Worm (Caenorhabditis elegans): ENCODE results near the gene K02E10.7.

The K02E10.7 gene

ce11 chrX:2520461-2520860 lies 12.1 kb upstream of the K02E10.7 start:
- TF ChIP-seq unc-62 (GFP tag; optimal IDR thresholded peaks at IDR 0.05) (peak; percentile 32), ceh-83 (GFP tag; optimal IDR thresholded peaks at IDR 0.05) (no peak), unc-120 (tag; optimal IDR thresholded peaks at IDR 0.05; ENCODE audit: poor library complexity, severe bottlenecking) (peak; percentile 40), hlh-1 (tag; optimal IDR thresholded peaks at IDR 0.05) (peak; percentile 97)

DNA sequence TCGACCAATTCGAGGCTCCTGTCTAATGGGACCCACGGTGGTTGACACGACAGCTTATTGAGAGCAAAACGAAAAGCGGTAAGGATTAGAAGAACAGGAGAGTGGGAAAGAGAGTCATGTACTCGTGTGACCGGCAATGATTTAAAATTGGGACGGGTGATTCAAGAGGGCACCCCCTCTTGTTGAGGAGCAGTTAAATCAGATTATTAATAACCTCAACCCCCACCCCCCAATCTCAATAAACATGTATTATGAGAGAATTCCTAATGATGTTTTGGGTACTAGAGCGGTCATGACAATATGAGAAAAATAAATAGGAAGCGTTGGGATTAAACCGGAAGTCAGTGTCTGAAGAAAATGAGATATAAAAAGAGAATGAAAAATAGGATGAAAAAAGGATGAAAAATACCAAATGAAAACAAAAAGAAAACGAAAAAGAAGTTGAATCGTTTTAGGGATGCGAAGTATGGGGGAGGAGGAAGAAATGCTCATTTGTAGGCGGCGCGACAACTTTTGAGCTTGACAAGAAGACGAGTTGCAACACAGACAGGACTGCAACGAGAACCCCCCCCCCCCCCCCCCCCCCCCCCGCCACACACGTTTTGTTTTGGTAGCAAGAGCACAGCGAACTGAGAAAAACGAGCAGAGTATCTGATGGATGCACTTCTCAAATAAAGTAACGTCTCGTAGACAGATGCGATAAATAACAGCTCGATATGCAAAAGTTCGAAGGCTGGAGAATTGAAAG lies 8.8 kb upstream of the K02E10.7 start:
- TF ChIP-seq nhr-2 (tag; optimal IDR thresholded peaks at IDR 0.05) = no peak
- TF ChIP-seq M03D4.4 (tag; optimal IDR thresholded peaks at IDR 0.05) = no peak
- no peak for TF ChIP-seq nhr-76 (tag; optimal IDR thresholded peaks at IDR 0.05)
- no peak for TF ChIP-seq tbx-8 (GFP tag; optimal IDR thresholded peaks at IDR 0.05)
- peak; percentile 75 for TF ChIP-seq ces-1 (GFP tag; optimal IDR thresholded peaks at IDR 0.05)
- no peak for TF ChIP-seq zip-8 (tag; optimal IDR thresholded peaks at IDR 0.05)
- no peak for TF ChIP-seq unc-62 (GFP tag; optimal IDR thresholded peaks at IDR 0.05)
- no peak for TF ChIP-seq bed-3 (GFP tag; optimal IDR thresholded peaks at IDR 0.05)

ce11 chrX:2515224-2515623 lies 6.9 kb upstream of the K02E10.7 start, which contains the start of gene syg-1:
Gene syg-1 (minus strand): TSS chrX:2515324.
- TF ChIP-seq mls-2 (tag; optimal IDR thresholded peaks at IDR 0.05) = no peak
- TF ChIP-seq nhr-28 (tag; optimal IDR thresholded peaks at IDR 0.05) = no peak
- no peak for TF ChIP-seq flh-1 (GFP tag; optimal IDR thresholded peaks at IDR 0.05)
- TF ChIP-seq unc-120 (tag; optimal IDR thresholded peaks at IDR 0.05; ENCODE audit: poor library complexity, severe bottlenecking) = no peak
- TF ChIP-seq ceh-83 (GFP tag; optimal IDR thresholded peaks at IDR 0.05) = no peak
- no peak for TF ChIP-seq sem-2 (GFP tag; optimal IDR thresholded peaks at IDR 0.05)
- TF ChIP-seq nhr-12 (tag; optimal IDR thresholded peaks at IDR 0.05) = no peak
- no peak for TF ChIP-seq nhr-237 (tag; optimal IDR thresholded peaks at IDR 0.05)
- no peak for TF ChIP-seq bed-3 (GFP tag; optimal IDR thresholded peaks at IDR 0.05)

ce11 chrX:2513667-2514198 lies 5.4 kb upstream of the K02E10.7 start:
- no peak for TF ChIP-seq nhr-76 (tag; optimal IDR thresholded peaks at IDR 0.05)
- no peak for TF ChIP-seq cnd-1 (tag; optimal IDR thresholded peaks at IDR 0.05)
- no peak for TF ChIP-seq blmp-1 (tag; optimal IDR thresholded peaks at IDR 0.05)
- TF ChIP-seq tbx-8 (GFP tag; optimal IDR thresholded peaks at IDR 0.05) = no peak
- peak; percentile 95 for TF ChIP-seq hlh-1 (tag; optimal IDR thresholded peaks at IDR 0.05)
- TF ChIP-seq mep-1 (tag; optimal IDR thresholded peaks at IDR 0.05) = no peak
- TF ChIP-seq elt-1 (tag; optimal IDR thresholded peaks at IDR 0.05; ENCODE audit: borderline replicate concordance, insufficient read depth) = no peak
- no peak for TF ChIP-seq flh-1 (GFP tag; optimal IDR thresholded peaks at IDR 0.05)
- peak; percentile 42 for TF ChIP-seq unc-62 (GFP tag; optimal IDR thresholded peaks at IDR 0.05)
- no peak for TF ChIP-seq snpc-4 (tag; optimal IDR thresholded peaks at IDR 0.05)
- no peak for TF ChIP-seq elt-3 (tag; optimal IDR thresholded peaks at IDR 0.05)
- no peak for TF ChIP-seq sptf-1 (tag; optimal IDR thresholded peaks at IDR 0.05)
- no peak for TF ChIP-seq mab-5 (tag; optimal IDR thresholded peaks at IDR 0.05)
- TF ChIP-seq ces-1 (GFP tag; optimal IDR thresholded peaks at IDR 0.05) = peak; percentile 66
- no peak for TF ChIP-seq lin-32 (GFP tag; optimal IDR thresholded peaks at IDR 0.05)
- TF ChIP-seq unc-120 (tag; optimal IDR thresholded peaks at IDR 0.05; ENCODE audit: poor library complexity, severe bottlenecking) = no peak
- TF ChIP-seq ceh-39 (tag; optimal IDR thresholded peaks at IDR 0.05) = no peak

ce11 chrX:2506738-2507137 lies 1.6 kb downstream of the K02E10.7 start:
- TF ChIP-seq lsy-2 (tag; optimal IDR thresholded peaks at IDR 0.05) (no peak), drap-1 (GFP tag; optimal IDR thresholded peaks at IDR 0.05) (no peak), mab-5 (tag; optimal IDR thresholded peaks at IDR 0.05) (no peak), nhr-2 (tag; optimal IDR thresholded peaks at IDR 0.05) (no peak), ceh-39 (tag; optimal IDR thresholded peaks at IDR 0.05) (no peak), ztf-11 (tag; optimal IDR thresholded peaks at IDR 0.05) (no peak), ceh-43 (GFP tag; optimal IDR thresholded peaks at IDR 0.05) (no peak), snpc-4 (tag; optimal IDR thresholded peaks at IDR 0.05) (no peak), M03D4.4 (tag; optimal IDR thresholded peaks at IDR 0.05) (no peak), unc-62 (GFP tag; optimal IDR thresholded peaks at IDR 0.05) (no peak), lin-32 (GFP tag; optimal IDR thresholded peaks at IDR 0.05) (no peak), ceh-83 (GFP tag; optimal IDR thresholded peaks at IDR 0.05) (no peak), sem-2 (GFP tag; optimal IDR thresholded peaks at IDR 0.05) (no peak), elt-3 (tag; optimal IDR thresholded peaks at IDR 0.05) (no peak), mls-2 (tag; optimal IDR thresholded peaks at IDR 0.05) (no peak), lin-13 (tag; optimal IDR thresholded peaks at IDR 0.05) (no peak), nhr-76 (tag; optimal IDR thresholded peaks at IDR 0.05) (no peak), nhr-237 (tag; optimal IDR thresholded peaks at IDR 0.05) (no peak), unc-120 (tag; optimal IDR thresholded peaks at IDR 0.05; ENCODE audit: poor library complexity, severe bottlenecking) (no peak)

All from whole organism, mixed stage, embryonic.